Fruit fly (Drosophila melanogaster) whole organism, embryonic: ENCODE measurements around the gene ph-d.

ENCODE experiments used
- Bgb ChIP-seq: fragments of 200-800 bp; sonication (Bioruptor generic); IDR thresholded peaks from 2 replicates; pipeline ENCODE4 v1.3.6; 2022; ENCODE audit warnings: missing biosample characterization, missing genetic modification characterization; ENCODE audit not compliant: partially characterized antibody
- CG10959 ChIP-seq: fragments of 200-800 bp; sonication (Bioruptor generic); IDR thresholded peaks from 2 replicates; pipeline ENCODE4 v1.3.6; 2022; ENCODE audit warnings: missing biosample characterization, missing genetic modification characterization
- CG12071 ChIP-seq: fragments of 200-800 bp; sonication (Bioruptor generic); optimal IDR thresholded peaks from 3 replicates; lab custom pipeline; 2018; ENCODE audit warnings: missing biosample characterization, mild to moderate bottlenecking, missing genetic modification characterization
- CG12391 ChIP-seq: fragments of 200-800 bp; sonication (Bioruptor generic); optimal IDR thresholded peaks from 3 replicates; lab custom pipeline; 2018; ENCODE audit warnings: missing biosample characterization, mild to moderate bottlenecking, missing genetic modification characterization, moderate library complexity
- CG17829 ChIP-seq: fragments of 200-800 bp; optimal IDR thresholded peaks from 2 replicates; lab custom pipeline; 2019; ENCODE audit warnings: missing biosample characterization, mild to moderate bottlenecking, missing genetic modification characterization, moderate library complexity
- CG2712 ChIP-seq: fragments of 200-800 bp; optimal IDR thresholded peaks from 3 replicates; lab custom pipeline; 2019; ENCODE audit warnings: missing biosample characterization, mild to moderate bottlenecking, missing genetic modification characterization, moderate library complexity
- CG6791 ChIP-seq: fragments of 200-800 bp; sonication (Bioruptor generic); IDR thresholded peaks from 3 replicates; pipeline ENCODE4 v1.3.6; 2022; ENCODE audit warnings: missing biosample characterization, missing genetic modification characterization; ENCODE audit not compliant: partially characterized antibody
- CG7928 ChIP-seq: fragments of 200-800 bp; sonication (Bioruptor generic); optimal IDR thresholded peaks from 2 replicates; lab custom pipeline; 2017; ENCODE audit warnings: missing biosample characterization, mild to moderate bottlenecking, missing genetic modification characterization
- CG7963 ChIP-seq: fragments of 200-800 bp; sonication (Bioruptor generic); IDR thresholded peaks from 3 replicates; pipeline ENCODE4 v1.3.6; 2022; ENCODE audit warnings: missing biosample characterization, missing genetic modification characterization; ENCODE audit not compliant: partially characterized antibody
- CG8290 ChIP-seq, 3 experiments: fragments of 200-800 bp; sonication (Bioruptor generic); optimal IDR thresholded peaks; 2 replicates each; lab custom pipeline; 2016 to 2019; ENCODE audit warnings: missing biosample characterization in 3 of 3, missing genetic modification characterization in 3 of 3, mild to moderate bottlenecking in 2 of 3, moderate library complexity in 1 of 3
- CG9797 ChIP-seq: fragments of 200-800 bp; sonication (Bioruptor generic); optimal IDR thresholded peaks from 3 replicates; lab custom pipeline; 2018; ENCODE audit warnings: missing biosample characterization, mild to moderate bottlenecking, missing genetic modification characterization
- CG9932 ChIP-seq: fragments of 200-800 bp; sonication (Bioruptor generic); IDR thresholded peaks from 2 replicates; pipeline ENCODE4 v1.3.6; 2022; ENCODE audit warnings: missing biosample characterization, missing genetic modification characterization
- CoRest ChIP-seq: fragments of 200-800 bp; sonication (Bioruptor generic); optimal IDR thresholded peaks from 3 replicates; lab custom pipeline; 2018; ENCODE audit warnings: missing biosample characterization, mild to moderate bottlenecking, missing genetic modification characterization, moderate library complexity
- Dll ChIP-seq: fragments of 200-800 bp; sonication (Bioruptor generic); IDR thresholded peaks from 4 replicates; pipeline ENCODE4 v1.3.6; 2022; ENCODE audit warnings: missing biosample characterization, missing genetic modification characterization; ENCODE audit not compliant: partially characterized antibody
- Dref ChIP-seq: fragments of 200-800 bp; sonication (Bioruptor generic); IDR thresholded peaks from 2 replicates; pipeline ENCODE4 v1.3.6; 2022; ENCODE audit warnings: missing biosample characterization, missing genetic modification characterization
- Ets97D ChIP-seq: fragments of 200-800 bp; sonication (Bioruptor generic); optimal IDR thresholded peaks from 3 replicates; lab custom pipeline; 2016; ENCODE audit warnings: missing biosample characterization, missing genetic modification characterization
- Fer1 ChIP-seq: fragments of 200-800 bp; sonication (Bioruptor generic); optimal IDR thresholded peaks from 2 replicates; lab custom pipeline; 2017; ENCODE audit warnings: missing biosample characterization, mild to moderate bottlenecking, missing genetic modification characterization
- Hey ChIP-seq: fragments of 200-800 bp; sonication (Bioruptor generic); optimal IDR thresholded peaks from 3 replicates; lab custom pipeline; 2018; ENCODE audit warnings: missing biosample characterization, mild to moderate bottlenecking, missing genetic modification characterization
- HmgD ChIP-seq: fragments of 200-800 bp; sonication (Bioruptor generic); optimal IDR thresholded peaks from 3 replicates; lab custom pipeline; 2016; ENCODE audit warnings: missing biosample characterization, missing genetic modification characterization
- Hmr ChIP-seq: fragments of 200-800 bp; sonication (Bioruptor generic); optimal IDR thresholded peaks from 3 replicates; lab custom pipeline; 2017; ENCODE audit warnings: mild to moderate bottlenecking, missing biosample characterization, missing genetic modification reagents, missing genetic modification characterization
- Hr78 ChIP-seq, 2 experiments: fragments of 200-800 bp in 1 of 2; fragments of >200 bp in 1 of 2; sonication (Bioruptor generic) in 1 of 2; optimal IDR thresholded peaks; 2 replicates each; lab custom pipeline; 2017 to 2019; ENCODE audit warnings: missing biosample characterization in 2 of 2, missing genetic modification characterization in 2 of 2, mild to moderate bottlenecking in 1 of 2, moderate library complexity in 1 of 2
- MESR4 ChIP-seq: fragments of 200-800 bp; sonication (Bioruptor generic); optimal IDR thresholded peaks from 2 replicates; lab custom pipeline; 2018; ENCODE audit warnings: missing biosample characterization, mild to moderate bottlenecking, missing genetic modification characterization, moderate library complexity
- Med ChIP-seq: fragments of 200-800 bp; sonication (Bioruptor generic); peaks from one replicate; lab custom pipeline; 2016; ENCODE audit warnings: missing biosample characterization, missing genetic modification characterization, mild to moderate bottlenecking, inconsistent platforms, moderate library complexity
- Myb ChIP-seq: fragments of 200-800 bp; sonication (Bioruptor generic); optimal IDR thresholded peaks from 2 replicates; lab custom pipeline; 2016; ENCODE audit warnings: missing biosample characterization, missing genetic modification characterization
- NC2β ChIP-seq: fragments of 200-800 bp; sonication (Bioruptor generic); optimal IDR thresholded peaks from 2 replicates; lab custom pipeline; 2016; ENCODE audit warnings: missing biosample characterization, missing genetic modification characterization
- Opbp ChIP-seq: fragments of 200-800 bp; sonication (Bioruptor generic); IDR thresholded peaks from 3 replicates; pipeline ENCODE4 v1.3.6; 2022; ENCODE audit warnings: missing biosample characterization, missing genetic modification characterization; ENCODE audit not compliant: partially characterized antibody
- PHDP ChIP-seq: fragments of 200-800 bp; sonication (Bioruptor generic); optimal IDR thresholded peaks from 3 replicates; lab custom pipeline; 2018; ENCODE audit warnings: missing biosample characterization, mild to moderate bottlenecking, missing genetic modification characterization, moderate library complexity
- Sry-δ ChIP-seq: fragments of 200-800 bp; sonication (Bioruptor generic); optimal IDR thresholded peaks from 2 replicates; lab custom pipeline; 2016; ENCODE audit warnings: missing biosample characterization, missing genetic modification characterization
- al ChIP-seq: fragments of 200-800 bp; sonication (Bioruptor generic); IDR thresholded peaks from 2 replicates; pipeline ENCODE4 v1.3.6; 2022; ENCODE audit warnings: missing biosample characterization, missing genetic modification characterization
- bab2 ChIP-seq: fragments of 200-800 bp; sonication (Bioruptor generic); optimal IDR thresholded peaks from 2 replicates; lab custom pipeline; 2016; ENCODE audit warnings: missing biosample characterization, missing genetic modification characterization
- chinmo ChIP-seq: fragments of 200-800 bp; sonication (Bioruptor generic); IDR thresholded peaks from 4 replicates; pipeline ENCODE4 v1.3.6; 2022; ENCODE audit warnings: missing biosample characterization, missing genetic modification characterization; ENCODE audit not compliant: partially characterized antibody
- crp ChIP-seq, 2 experiments: fragments of 200-800 bp; sonication (Bioruptor generic); optimal IDR thresholded peaks; 2 replicates in 1 of 2; 3 replicates in 1 of 2; lab custom pipeline; 2017; ENCODE audit warnings: missing biosample characterization in 2 of 2, missing genetic modification characterization in 2 of 2, mild to moderate bottlenecking in 1 of 2, moderate library complexity in 1 of 2
- gfzf ChIP-seq: fragments of 200-800 bp; sonication (Bioruptor generic); optimal IDR thresholded peaks from 2 replicates; lab custom pipeline; 2016; ENCODE audit warnings: missing biosample characterization, mild to moderate bottlenecking, missing genetic modification characterization, moderate library complexity
- gro ChIP-seq: fragments of 200-800 bp; sonication (Bioruptor generic); optimal IDR thresholded peaks from 2 replicates; lab custom pipeline; 2016; ENCODE audit warnings: missing biosample characterization, missing genetic modification characterization
- mld ChIP-seq: fragments of 200-800 bp; sonication (Bioruptor generic); IDR thresholded peaks from 3 replicates; pipeline ENCODE4 v1.3.6; 2022; ENCODE audit warnings: missing biosample characterization, missing genetic modification characterization; ENCODE audit not compliant: partially characterized antibody
- phol ChIP-seq: fragments of 200-800 bp; sonication (Bioruptor generic); optimal IDR thresholded peaks from 3 replicates; lab custom pipeline; 2018; ENCODE audit warnings: missing biosample characterization, mild to moderate bottlenecking, missing genetic modification characterization, moderate library complexity
- pnt ChIP-seq: fragments of 200-800 bp; sonication (Bioruptor generic); optimal IDR thresholded peaks from 3 replicates; lab custom pipeline; 2016; ENCODE audit warnings: missing biosample characterization, missing genetic modification characterization
- sens ChIP-seq: fragments of 200-800 bp; sonication (Bioruptor generic); peaks from one replicate; lab custom pipeline; 2016; ENCODE audit warnings: missing biosample characterization, missing genetic modification characterization
- seq ChIP-seq: fragments of 200-800 bp; sonication (Bioruptor generic); IDR thresholded peaks from 2 replicates; pipeline ENCODE4 v1.3.6; 2022; ENCODE audit warnings: missing biosample characterization, missing genetic modification characterization
- sna ChIP-seq: fragments of 200-800 bp; sonication (Bioruptor generic); IDR thresholded peaks from 2 replicates; pipeline ENCODE4 v1.3.6; 2022; ENCODE audit warnings: missing biosample characterization, missing genetic modification characterization; ENCODE audit not compliant: partially characterized antibody
- stwl ChIP-seq: fragments of 200-800 bp; sonication (Bioruptor generic); optimal IDR thresholded peaks from 3 replicates; lab custom pipeline; 2018; ENCODE audit warnings: missing biosample characterization, mild to moderate bottlenecking, missing genetic modification characterization, moderate library complexity
- sug ChIP-seq: fragments of 200-800 bp; optimal IDR thresholded peaks from 2 replicates; lab custom pipeline; 2019; ENCODE audit warnings: missing biosample characterization, mild to moderate bottlenecking, missing genetic modification characterization, moderate library complexity
- tna ChIP-seq: fragments of 200-800 bp; sonication (Bioruptor generic); IDR thresholded peaks from 2 replicates; pipeline ENCODE4 v1.3.6; 2022; ENCODE audit warnings: missing biosample characterization, missing genetic modification characterization; ENCODE audit not compliant: partially characterized antibody
- trem ChIP-seq: fragments of 200-800 bp; optimal IDR thresholded peaks from 3 replicates; lab custom pipeline; 2019; ENCODE audit warnings: missing biosample characterization, mild to moderate bottlenecking, missing genetic modification characterization, moderate library complexity
- vnd ChIP-seq: fragments of 200-800 bp; sonication (Bioruptor generic); IDR thresholded peaks from 3 replicates; pipeline ENCODE4 v1.3.6; 2022; ENCODE audit warnings: missing biosample characterization, missing genetic modification characterization; ENCODE audit not compliant: partially characterized antibody
- vvl ChIP-seq: fragments of 200-800 bp; sonication (Bioruptor generic); IDR thresholded peaks from 2 replicates; pipeline ENCODE4 v1.3.6; 2022; ENCODE audit warnings: missing biosample characterization, missing genetic modification characterization
- zen ChIP-seq: fragments of 200-800 bp; sonication (Bioruptor generic); optimal IDR thresholded peaks from 3 replicates; lab custom pipeline; 2018; ENCODE audit warnings: missing biosample characterization, mild to moderate bottlenecking, missing genetic modification characterization, moderate library complexity
- zen2 ChIP-seq: fragments of 200-800 bp; sonication (Bioruptor generic); IDR thresholded peaks from 3 replicates; pipeline ENCODE4 v1.3.6; 2022; ENCODE audit warnings: missing biosample characterization, missing genetic modification characterization; ENCODE audit not compliant: partially characterized antibody

The ph-d gene

dm6 chrX:2172420-2172827 is 49.3 kb upstream of the ph-d start, which contains the start of gene ND-B14.5A (continued):
- TF ChIP-seq gfzf (GFP tag; lab: Kevin White, UChicago) (peak; percentile 28), NC2β (no peak), Opbp (GFP tag; lab: Robert Waterston, UW) (peak; percentile 96), CG9932 (GFP tag; lab: Robert Waterston, UW) (peak; percentile 19; the same call in 1 of the 2 replicates), phol (tag; lab: Kevin White, UChicago) (peak; percentile 16), Bgb (peak; percentile 96), Fer1 (GFP tag; lab: Kevin White, UChicago) (peak; percentile 4), Myb (GFP tag; lab: Kevin White, UChicago) (peak; percentile 97), CG9797 (no peak), seq (GFP tag; lab: Robert Waterston, UW) (no peak), Hey (tag; lab: Kevin White, UChicago) (no peak), al (GFP tag; lab: Robert Waterston, UW) (no peak), Med (GFP tag; lab: Kevin White, UChicago) (peak; percentile 61), Ets97D (GFP tag; lab: Kevin White, UChicago) (peak; percentile 40), PHDP (tag; lab: Kevin White, UChicago) (peak; percentile 15), sug (tag; lab: Kevin White, UChicago) (peak; percentile 21), zen2 (GFP tag; lab: Robert Waterston, UW) (peak; percentile 94), CG12071 (GFP tag; lab: Kevin White, UChicago) (no peak), HmgD (GFP tag; lab: Kevin White, UChicago) (no peak), Dll (peak; percentile 92), sna (GFP tag; lab: Robert Waterston, UW) (peak; percentile 93), CG10959 (GFP tag; lab: Robert Waterston, UW) (no peak), bab2 (GFP tag; lab: Kevin White, UChicago) (no peak), vnd (GFP tag; lab: Robert Waterston, UW) (peak; percentile 92), zen (peak; percentile 10), tna (GFP tag; lab: Robert Waterston, UW) (peak; percentile 98), Hmr (peak; percentile 7), CG12391 (tag; lab: Kevin White, UChicago) (peak; percentile 0), gro (GFP tag; lab: Kevin White, UChicago) (peak; percentile 3), Sry-δ (peak; percentile 77), vvl (GFP tag; lab: Robert Waterston, UW) (peak; percentile 22; the same call in 1 of the 2 replicates), CoRest (tag; lab: Kevin White, UChicago) (peak; percentile 33), MESR4 (peak; percentile 58), CG17829 (tag; lab: Kevin White, UChicago) (peak; percentile 18), pnt (GFP tag; lab: Kevin White, UChicago) (no peak), trem (tag; lab: Kevin White, UChicago) (peak; percentile 59), CG6791 (GFP tag; lab: Robert Waterston, UW) (peak; percentile 98), CG7963 (GFP tag; lab: Robert Waterston, UW) (peak; percentile 95), crp (GFP tag; optimal IDR thresholded peaks at IDR 0.05; lab: Kevin White, UChicago) (peak in 1 of 2 experiments; percentile 64), CG7928 (peak; percentile 88), stwl (tag; lab: Kevin White, UChicago) (peak; percentile 74), sens (GFP tag; lab: Kevin White, UChicago) (peak; percentile 65), Dref (GFP tag; lab: Robert Waterston, UW) (peak; percentile 97), CG8290 (GFP tag; optimal IDR thresholded peaks at IDR 0.05; lab: Kevin White, UChicago) (no peak), CG8290 (tag; optimal IDR thresholded peaks at IDR 0.05; lab: Kevin White, UChicago) (peak in 1 of 2 experiments; percentile 27), CG2712 (peak; percentile 26), Hr78 (GFP tag; optimal IDR thresholded peaks at IDR 0.05; lab: Kevin White, UChicago) (no peak), mld (peak; percentile 96), chinmo (GFP tag; lab: Robert Waterston, UW) (peak; percentile 96)
